Fruit fly (Drosophila melanogaster) whole organism, prepupa: ENCODE measurements around the gene CG7530.

Experiments used
- Blimp-1 ChIP-seq: fragments of 200-800 bp; sonication (Bioruptor generic); optimal IDR thresholded peaks from 3 replicates; lab custom pipeline; 2017; ENCODE audit warnings: missing biosample characterization, missing genetic modification characterization, mild to moderate bottlenecking, moderate library complexity, missing genetic modification reagents
- CG10631 ChIP-seq: fragments of 200-800 bp; sonication (Bioruptor generic); optimal IDR thresholded peaks from 2 replicates; lab custom pipeline; 2016; ENCODE audit warnings: missing biosample characterization, missing genetic modification characterization
- CG10669 ChIP-seq: fragments of 200-800 bp; sonication (Bioruptor generic); optimal IDR thresholded peaks from 3 replicates; lab custom pipeline; 2018; ENCODE audit warnings: missing biosample characterization, mild to moderate bottlenecking, missing genetic modification characterization, moderate library complexity
- CG11294 ChIP-seq: fragments of 200-800 bp; sonication (Bioruptor generic); IDR thresholded peaks from 2 replicates; pipeline ENCODE4 v1.3.6; 2022; ENCODE audit warnings: missing biosample characterization, missing genetic modification characterization
- CG11762 ChIP-seq: fragments of 200-800 bp; sonication (Bioruptor generic); optimal IDR thresholded peaks from 3 replicates; lab custom pipeline; 2016; ENCODE audit warnings: missing biosample characterization, missing genetic modification characterization; ENCODE audit not compliant: insufficient read depth
- CG11902 ChIP-seq: fragments of 200-800 bp; sonication (Bioruptor generic); optimal IDR thresholded peaks from 3 replicates; lab custom pipeline; 2016; ENCODE audit warnings: missing biosample characterization, missing genetic modification characterization
- CG16779 ChIP-seq: fragments of 200-800 bp; sonication (Bioruptor generic); optimal IDR thresholded peaks from 3 replicates; lab custom pipeline; 2017; ENCODE audit warnings: missing biosample characterization, mild to moderate bottlenecking, missing genetic modification characterization
- CG3032 ChIP-seq: fragments of 200-800 bp; optimal IDR thresholded peaks from 2 replicates; lab custom pipeline; 2019; ENCODE audit warnings: missing biosample characterization, mild to moderate bottlenecking, missing genetic modification characterization, moderate library complexity
- CG31627 ChIP-seq: fragments of 200-800 bp; sonication (Bioruptor generic); optimal IDR thresholded peaks from 3 replicates; lab custom pipeline; 2016; ENCODE audit warnings: missing biosample characterization, missing genetic modification characterization
- CG32006 ChIP-seq: fragments of 200-800 bp; sonication (Bioruptor generic); optimal IDR thresholded peaks from 3 replicates; lab custom pipeline; 2017; ENCODE audit warnings: missing biosample characterization, mild to moderate bottlenecking, missing genetic modification characterization
- CG34406 ChIP-seq: fragments of 200-800 bp; sonication (Bioruptor generic); optimal IDR thresholded peaks from 3 replicates; lab custom pipeline; 2016; ENCODE audit warnings: missing biosample characterization, missing genetic modification characterization
- CG3919 ChIP-seq: fragments of 200-800 bp; sonication (Bioruptor generic); optimal IDR thresholded peaks from 3 replicates; lab custom pipeline; 2016; ENCODE audit warnings: missing biosample characterization, missing genetic modification characterization
- CG4318 ChIP-seq: fragments of 200-800 bp; sonication (Bioruptor generic); optimal IDR thresholded peaks from 3 replicates; lab custom pipeline; 2017; ENCODE audit warnings: missing biosample characterization, mild to moderate bottlenecking, missing genetic modification characterization
- CG6163 ChIP-seq: fragments of 200-800 bp; sonication (Bioruptor generic); IDR thresholded peaks from 3 replicates; pipeline ENCODE4 v1.3.6; 2022; ENCODE audit warnings: missing biosample characterization, missing genetic modification characterization
- CG6792 ChIP-seq: fragments of 200-800 bp; sonication (Bioruptor generic); optimal IDR thresholded peaks from 3 replicates; lab custom pipeline; 2016; ENCODE audit warnings: missing biosample characterization, missing genetic modification characterization
- CG6808 ChIP-seq: fragments of 200-800 bp; sonication (Bioruptor generic); optimal IDR thresholded peaks from 3 replicates; lab custom pipeline; 2017; ENCODE audit warnings: missing biosample characterization, missing genetic modification characterization, mild to moderate bottlenecking, moderate library complexity, missing genetic modification reagents
- CG6854 ChIP-seq: fragments of 200-800 bp; sonication (Bioruptor generic); optimal IDR thresholded peaks from 2 replicates; lab custom pipeline; 2017; ENCODE audit warnings: missing biosample characterization, mild to moderate bottlenecking, missing genetic modification characterization
- CG7368 ChIP-seq: fragments of 200-800 bp; sonication (Bioruptor generic); optimal IDR thresholded peaks from 3 replicates; lab custom pipeline; 2016; ENCODE audit warnings: missing biosample characterization, missing genetic modification characterization
- CG8319 ChIP-seq: fragments of 200-800 bp; sonication (Bioruptor generic); optimal IDR thresholded peaks from 3 replicates; lab custom pipeline; 2016; ENCODE audit warnings: missing biosample characterization, missing genetic modification characterization
- CG8632 ChIP-seq: fragments of 200-800 bp; sonication (Bioruptor generic); optimal IDR thresholded peaks from 3 replicates; lab custom pipeline; 2016; ENCODE audit warnings: missing biosample characterization, missing genetic modification characterization
- CG9139 ChIP-seq: fragments of 200-800 bp; sonication (Bioruptor generic); optimal IDR thresholded peaks from 3 replicates; lab custom pipeline; 2017; ENCODE audit warnings: missing biosample characterization, mild to moderate bottlenecking, missing genetic modification characterization
- Eip75B ChIP-seq: fragments of 200-800 bp; sonication (Bioruptor generic); optimal IDR thresholded peaks from 3 replicates; lab custom pipeline; 2016; ENCODE audit warnings: missing biosample characterization, missing genetic modification characterization
- Ets96B ChIP-seq: fragments of 200-800 bp; optimal IDR thresholded peaks from 2 replicates; lab custom pipeline; 2019; ENCODE audit warnings: missing biosample characterization, mild to moderate bottlenecking, missing genetic modification characterization, moderate library complexity
- Gug ChIP-seq: fragments of 200-800 bp; sonication (Bioruptor generic); IDR thresholded peaks from 2 replicates; pipeline ENCODE4 v1.3.6; 2022; ENCODE audit warnings: missing biosample characterization, missing genetic modification characterization
- Hr38 ChIP-seq: sonication (Bioruptor generic); optimal IDR thresholded peaks from 2 replicates; lab custom pipeline; 2016; ENCODE audit warnings: missing biosample characterization, missing genetic modification characterization
- Hr39 ChIP-seq: fragments of 200-800 bp; sonication (Bioruptor generic); optimal IDR thresholded peaks from 2 replicates; lab custom pipeline; 2016; ENCODE audit warnings: missing biosample characterization, missing genetic modification characterization
- Hr4 ChIP-seq: fragments of 200-800 bp; sonication (Bioruptor generic); optimal IDR thresholded peaks from 3 replicates; lab custom pipeline; 2016; ENCODE audit warnings: missing biosample characterization, missing genetic modification characterization
- Lpt ChIP-seq: fragments of 200-800 bp; sonication (Bioruptor generic); optimal IDR thresholded peaks from 3 replicates; lab custom pipeline; 2016; ENCODE audit warnings: missing biosample characterization, missing genetic modification characterization
- Met ChIP-seq: fragments of 200-800 bp; sonication (Bioruptor generic); optimal IDR thresholded peaks from 3 replicates; lab custom pipeline; 2016; ENCODE audit warnings: missing biosample characterization, missing genetic modification characterization
- OdsH ChIP-seq: fragments of 200-800 bp; sonication (Bioruptor generic); optimal IDR thresholded peaks from 3 replicates; lab custom pipeline; 2016; ENCODE audit warnings: missing biosample characterization, missing genetic modification characterization
- Smox ChIP-seq: fragments of 200-800 bp; sonication (Bioruptor generic); optimal IDR thresholded peaks from 3 replicates; lab custom pipeline; 2016; ENCODE audit warnings: missing biosample characterization, missing genetic modification characterization
- Sox102F ChIP-seq: fragments of 200-800 bp; sonication (Bioruptor generic); optimal IDR thresholded peaks from 2 replicates; lab custom pipeline; 2016; ENCODE audit warnings: missing biosample characterization, mild to moderate bottlenecking, missing genetic modification characterization
- Sox14 ChIP-seq: fragments of 200-800 bp; sonication (Bioruptor generic); optimal IDR thresholded peaks from 3 replicates; lab custom pipeline; 2016; ENCODE audit warnings: missing biosample characterization, missing genetic modification characterization
- achi ChIP-seq: fragments of 200-800 bp; sonication (Bioruptor generic); optimal IDR thresholded peaks from 3 replicates; lab custom pipeline; 2016; ENCODE audit warnings: missing biosample characterization, missing genetic modification characterization
- acj6 ChIP-seq: fragments of 200-800 bp; sonication (Bioruptor generic); optimal IDR thresholded peaks from 3 replicates; lab custom pipeline; 2016; ENCODE audit warnings: missing biosample characterization, missing genetic modification characterization
- cyc ChIP-seq: fragments of 200-800 bp; sonication (Bioruptor generic); optimal IDR thresholded peaks from 3 replicates; lab custom pipeline; 2016; ENCODE audit warnings: missing biosample characterization, missing genetic modification characterization
- dac ChIP-seq: fragments of 200-800 bp; sonication (Bioruptor generic); optimal IDR thresholded peaks from 2 replicates; lab custom pipeline; 2017; ENCODE audit warnings: missing biosample characterization, mild to moderate bottlenecking, missing genetic modification characterization
- eg ChIP-seq: fragments of 200-800 bp; sonication (Bioruptor generic); IDR thresholded peaks from 3 replicates; pipeline ENCODE4 v1.3.6; 2022; ENCODE audit warnings: missing biosample characterization, missing genetic modification characterization
- esn ChIP-seq: fragments of 200-800 bp; sonication (Bioruptor generic); optimal IDR thresholded peaks from 2 replicates; lab custom pipeline; 2016; ENCODE audit warnings: missing biosample characterization, mild to moderate bottlenecking, missing genetic modification characterization, moderate library complexity
- fd59A ChIP-seq: fragments of 200-800 bp; sonication (Bioruptor generic); optimal IDR thresholded peaks from 2 replicates; lab custom pipeline; 2017; ENCODE audit warnings: missing biosample characterization, mild to moderate bottlenecking, missing genetic modification characterization, missing genetic modification reagents
- fd85E ChIP-seq: fragments of 200-800 bp; sonication (Bioruptor generic); optimal IDR thresholded peaks from 3 replicates; lab custom pipeline; 2016; ENCODE audit warnings: missing biosample characterization, missing genetic modification characterization
- fkh ChIP-seq: fragments of 200-800 bp; sonication (Bioruptor generic); optimal IDR thresholded peaks from 3 replicates; lab custom pipeline; 2017; ENCODE audit warnings: missing biosample characterization, mild to moderate bottlenecking, missing genetic modification characterization, moderate library complexity
- lz ChIP-seq: fragments of 200-800 bp; sonication (Bioruptor generic); optimal IDR thresholded peaks from 3 replicates; lab custom pipeline; 2016; ENCODE audit warnings: missing biosample characterization, missing genetic modification characterization
- net ChIP-seq: fragments of 200-800 bp; sonication (Bioruptor generic); optimal IDR thresholded peaks from 3 replicates; lab custom pipeline; 2016; ENCODE audit warnings: missing biosample characterization, missing genetic modification characterization
- pdm3 ChIP-seq: fragments of 200-800 bp; sonication (Bioruptor generic); optimal IDR thresholded peaks from 3 replicates; lab custom pipeline; 2016; ENCODE audit warnings: missing biosample characterization, missing genetic modification characterization
- spab ChIP-seq: fragments of 200-800 bp; sonication (Bioruptor generic); optimal IDR thresholded peaks from 2 replicates; lab custom pipeline; 2017; ENCODE audit warnings: missing biosample characterization, mild to moderate bottlenecking, missing genetic modification characterization, missing genetic modification reagents
- ss ChIP-seq, 2 experiments: fragments of 200-800 bp; sonication (Bioruptor generic); optimal IDR thresholded peaks; 2 replicates in 1 of 2; 3 replicates in 1 of 2; lab custom pipeline; 2017 to 2018; ENCODE audit warnings: mild to moderate bottlenecking in 2 of 2, missing biosample characterization in 2 of 2, missing genetic modification characterization in 2 of 2, moderate library complexity in 1 of 2
- svp ChIP-seq: fragments of 200-800 bp; sonication (Bioruptor generic); peaks from one replicate; lab custom pipeline; 2016; ENCODE audit warnings: missing biosample characterization, missing genetic modification characterization
- topi ChIP-seq: fragments of 200-800 bp; sonication (Bioruptor generic); optimal IDR thresholded peaks from 3 replicates; lab custom pipeline; 2016; ENCODE audit warnings: missing biosample characterization, missing genetic modification characterization
- vri ChIP-seq: fragments of 200-800 bp; sonication (Bioruptor generic); optimal IDR thresholded peaks from 3 replicates; lab custom pipeline; 2016; ENCODE audit warnings: missing biosample characterization, mild to moderate bottlenecking, missing genetic modification characterization

The CG7530 gene

dm6 chr3R:14687296-14687695 lies 44.0 kb downstream of the CG7530 start:
- TF ChIP-seq achi (GFP tag; lab: Kevin White, UChicago) (no peak), ss (GFP tag; optimal IDR thresholded peaks at IDR 0.05; lab: Kevin White, UChicago) (peak in 1 of 2 experiments; percentile 16)

- TF ChIP-seq fkh: no peak
- TF ChIP-seq CG6163 (GFP tag; lab: Robert Waterston, UW): peak; percentile 88
- peak; percentile 48 for TF ChIP-seq Met (GFP tag; lab: Kevin White, UChicago)
- TF ChIP-seq esn (GFP tag; lab: Kevin White, UChicago): peak; percentile 53
- TF ChIP-seq CG9139 (GFP tag; lab: Kevin White, UChicago): peak; percentile 38
- TF ChIP-seq CG34406: peak; percentile 34
- TF ChIP-seq CG7368 (GFP tag; lab: Kevin White, UChicago): peak; percentile 14
- TF ChIP-seq CG32006 (GFP tag; lab: Kevin White, UChicago): peak; percentile 81
- TF ChIP-seq Sox102F (GFP tag; lab: Kevin White, UChicago): peak; percentile 43
- no peak for TF ChIP-seq spab (GFP tag; lab: Kevin White, UChicago)
- TF ChIP-seq CG11762 (GFP tag; lab: Kevin White, UChicago): peak; percentile 35
- peak; percentile 76 for TF ChIP-seq Hr4 (GFP tag; lab: Kevin White, UChicago)
- peak; percentile 31 for TF ChIP-seq CG6792 (GFP tag; lab: Kevin White, UChicago)
- TF ChIP-seq CG8319 (GFP tag; lab: Kevin White, UChicago): no peak
- TF ChIP-seq fd59A (GFP tag; lab: Kevin White, UChicago): no peak
- TF ChIP-seq lz (GFP tag; lab: Kevin White, UChicago): peak; percentile 52
- no peak for TF ChIP-seq Hr38
- peak; percentile 29 for TF ChIP-seq CG11902 (GFP tag; lab: Kevin White, UChicago)
- TF ChIP-seq Smox: peak; percentile 42
- peak; percentile 92 for TF ChIP-seq eg (GFP tag; lab: Robert Waterston, UW)
- peak; percentile 68 for TF ChIP-seq topi (GFP tag; lab: Kevin White, UChicago)
- TF ChIP-seq net (GFP tag; lab: Kevin White, UChicago): peak; percentile 76
- no peak for TF ChIP-seq Blimp-1 (GFP tag; lab: Kevin White, UChicago)
- peak; percentile 41 for TF ChIP-seq CG6808
- peak; percentile 51 for TF ChIP-seq CG4318 (GFP tag; lab: Kevin White, UChicago)
- peak; percentile 48 for TF ChIP-seq dac (GFP tag; lab: Kevin White, UChicago)
- no peak for TF ChIP-seq CG6854 (GFP tag; lab: Kevin White, UChicago)
- TF ChIP-seq vri (GFP tag; lab: Kevin White, UChicago): no peak
- no peak for TF ChIP-seq fd85E (GFP tag; lab: Kevin White, UChicago)
- TF ChIP-seq CG10631 (GFP tag; lab: Kevin White, UChicago): peak; percentile 48
- TF ChIP-seq OdsH (GFP tag; lab: Kevin White, UChicago): peak; percentile 63
- peak; percentile 56; the same call in 1 of the 2 replicates for TF ChIP-seq CG11294
- peak; percentile 65 for TF ChIP-seq Gug
- TF ChIP-seq Eip75B (GFP tag; lab: Kevin White, UChicago): peak; percentile 75
- TF ChIP-seq Hr39: peak; percentile 14
- TF ChIP-seq ss (GFP tag; optimal IDR thresholded peaks at IDR 0.05; lab: Kevin White, UChicago): peak in 1 of 2 experiments; percentile 78
- peak; percentile 72 for TF ChIP-seq CG3919
- peak; percentile 11 for TF ChIP-seq CG31627 (GFP tag; lab: Kevin White, UChicago)
- TF ChIP-seq CG3032 (tag; lab: Kevin White, UChicago): peak; percentile 31
- peak; percentile 28 for TF ChIP-seq Sox14
- peak; percentile 78 for TF ChIP-seq Lpt (GFP tag; lab: Kevin White, UChicago)
- TF ChIP-seq cyc (GFP tag; lab: Kevin White, UChicago): peak; percentile 38
- TF ChIP-seq pdm3 (GFP tag; lab: Kevin White, UChicago): peak; percentile 71
- TF ChIP-seq acj6 (GFP tag; lab: Kevin White, UChicago): peak; percentile 48
- peak; percentile 38 for TF ChIP-seq CG8632
- peak; percentile 34 for TF ChIP-seq CG10669
- TF ChIP-seq CG16779 (tag; lab: Kevin White, UChicago): peak; percentile 22
- peak; percentile 88 for TF ChIP-seq svp (GFP tag; lab: Kevin White, UChicago)
- TF ChIP-seq achi (GFP tag; lab: Kevin White, UChicago): peak; percentile 71
- TF ChIP-seq Ets96B (tag; lab: Kevin White, UChicago): peak; percentile 79
Measured at dm6 chr3R:14683928-14684327, 47.4 kb downstream of the CG7530 start.
